Fruit fly (Drosophila melanogaster) whole organism, pupa: Measurements from ENCODE around the gene Dredd.

Experiments
- CG10348 ChIP-seq: fragments of 200-800 bp; sonication (Bioruptor generic); IDR thresholded peaks from 2 replicates; pipeline ENCODE4 v1.3.6; 2022; ENCODE audit warnings: missing biosample characterization, missing genetic modification characterization
- CG12605 ChIP-seq: fragments of 200-800 bp; sonication (Bioruptor generic); IDR thresholded peaks from 2 replicates; pipeline ENCODE4 v1.3.6; 2022; ENCODE audit warnings: missing biosample characterization, missing genetic modification characterization
- CG17806 ChIP-seq: fragments of 200-800 bp; sonication (Bioruptor generic); optimal IDR thresholded peaks from 2 replicates; lab custom pipeline; 2018; ENCODE audit warnings: missing biosample characterization, mild to moderate bottlenecking, missing genetic modification characterization, moderate library complexity
- CG8159 ChIP-seq: fragments of 200-800 bp; sonication (Bioruptor generic); optimal IDR thresholded peaks from 3 replicates; lab custom pipeline; 2018; ENCODE audit warnings: missing biosample characterization, mild to moderate bottlenecking, missing genetic modification characterization, moderate library complexity
- CG9948 ChIP-seq: fragments of 200-800 bp; sonication (Bioruptor generic); optimal IDR thresholded peaks from 2 replicates; lab custom pipeline; 2018; ENCODE audit warnings: missing biosample characterization, mild to moderate bottlenecking, missing genetic modification characterization, moderate library complexity
- EcR ChIP-seq: fragments of 200-800 bp; sonication (Bioruptor generic); optimal IDR thresholded peaks from 3 replicates; lab custom pipeline; 2019; ENCODE audit warnings: missing biosample characterization, missing genetic modification characterization, mild to moderate bottlenecking, moderate library complexity, missing genetic modification reagents
- Ets98B ChIP-seq: fragments of 200-800 bp; sonication (Bioruptor generic); IDR thresholded peaks from 2 replicates; pipeline ENCODE4 v1.3.6; 2022; ENCODE audit warnings: missing biosample characterization, missing genetic modification characterization
- Pif1B ChIP-seq: fragments of 200-800 bp; sonication (Bioruptor generic); optimal IDR thresholded peaks from 3 replicates; lab custom pipeline; 2016; ENCODE audit warnings: missing biosample characterization, missing genetic modification characterization
- rn ChIP-seq: fragments of 200-800 bp; sonication (Bioruptor generic); IDR thresholded peaks from 2 replicates; pipeline ENCODE4 v1.3.6; 2022; ENCODE audit warnings: missing biosample characterization, missing genetic modification characterization

- no peak for TF ChIP-seq Pif1B
- no peak for TF ChIP-seq rn (GFP tag; lab: Robert Waterston, UW)
- TF ChIP-seq CG17806 (tag; lab: Kevin White, UChicago), result no peak
- TF ChIP-seq Ets98B, result no peak
- no peak for TF ChIP-seq EcR (GFP tag; lab: Kevin White, UChicago)
- no peak for TF ChIP-seq CG12605 (GFP tag; lab: Robert Waterston, UW)
- no peak for TF ChIP-seq CG9948
- TF ChIP-seq CG8159, result no peak
- TF ChIP-seq CG10348, result no peak
Measured at dm6 chrX:656380-656925, 21.1 kb upstream of the Dredd start.
